Fruit fly (Drosophila melanogaster): ENCODE results near the gene verm.

Gene verm

dm6 chr3L:19700463-19700862, 5.4 kb upstream of the verm start:
- TF ChIP-seq CG11762 (GFP tag; optimal IDR thresholded peaks at IDR 0.05; ENCODE audit: insufficient read depth) = no peak
- TF ChIP-seq Sox14 (GFP tag; optimal IDR thresholded peaks at IDR 0.05) = no peak
- TF ChIP-seq Gug (GFP tag; IDR thresholded peaks at IDR 0.05) = no peak
- no peak for TF ChIP-seq dsx (GFP tag; optimal IDR thresholded peaks at IDR 0.05; ENCODE audit: poor library complexity, severe bottlenecking)
- TF ChIP-seq CG16779 (tag; optimal IDR thresholded peaks at IDR 0.05) = no peak
- TF ChIP-seq Eip78C (GFP tag) = peak; percentile 5
- TF ChIP-seq Sox15 (GFP tag; optimal IDR thresholded peaks at IDR 0.05) = no peak

dm6 chr3L:19699651-19700050, 4.6 kb upstream of the verm start:
- TF ChIP-seq fkh (GFP tag; optimal IDR thresholded peaks at IDR 0.05) (no peak), Sox15 (GFP tag; optimal IDR thresholded peaks at IDR 0.05) (peak; percentile 24), CG10631 (GFP tag; optimal IDR thresholded peaks at IDR 0.05) (peak; percentile 38), Met (GFP tag; optimal IDR thresholded peaks at IDR 0.05) (peak; percentile 47), dsx (GFP tag; optimal IDR thresholded peaks at IDR 0.05; ENCODE audit: poor library complexity, severe bottlenecking) (no peak), Eip93F (GFP tag; optimal IDR thresholded peaks at IDR 0.05) (no peak), Gug (GFP tag; IDR thresholded peaks at IDR 0.05) (no peak), CG8319 (GFP tag; optimal IDR thresholded peaks at IDR 0.05) (peak; percentile 14), Sox14 (GFP tag; optimal IDR thresholded peaks at IDR 0.05) (peak; percentile 49), CG32006 (GFP tag; optimal IDR thresholded peaks at IDR 0.05) (peak; percentile 77), CG11762 (GFP tag; optimal IDR thresholded peaks at IDR 0.05; ENCODE audit: insufficient read depth) (peak; percentile 22), eg (GFP tag; IDR thresholded peaks at IDR 0.05) (peak; percentile 69), CG11902 (GFP tag; optimal IDR thresholded peaks at IDR 0.05) (peak; percentile 54), CG3919 (GFP tag; optimal IDR thresholded peaks at IDR 0.05) (peak; percentile 65), CG6808 (GFP tag; optimal IDR thresholded peaks at IDR 0.05) (peak; percentile 57), CG3032 (tag; optimal IDR thresholded peaks at IDR 0.05) (peak; percentile 25), CG10669 (GFP tag; optimal IDR thresholded peaks at IDR 0.05) (peak; percentile 20), CG6854 (GFP tag; optimal IDR thresholded peaks at IDR 0.05) (no peak), spab (GFP tag; optimal IDR thresholded peaks at IDR 0.05) (peak; percentile 37), Blimp-1 (GFP tag; optimal IDR thresholded peaks at IDR 0.05) (no peak), lz (GFP tag; optimal IDR thresholded peaks at IDR 0.05) (peak; percentile 20), pdm3 (GFP tag; optimal IDR thresholded peaks at IDR 0.05) (peak; percentile 60), achi (GFP tag; optimal IDR thresholded peaks at IDR 0.05) (peak; percentile 45), Hr4 (GFP tag; optimal IDR thresholded peaks at IDR 0.05) (peak; percentile 67), CG15336 (GFP tag; IDR thresholded peaks at IDR 0.05) (peak; percentile 57; the same call in 1 of the 2 replicates), Ets96B (tag; optimal IDR thresholded peaks at IDR 0.05) (no peak), dac (GFP tag; optimal IDR thresholded peaks at IDR 0.05) (no peak), cyc (GFP tag; optimal IDR thresholded peaks at IDR 0.05) (peak; percentile 30), fd59A (GFP tag; optimal IDR thresholded peaks at IDR 0.05) (peak; percentile 28), salr (GFP tag; optimal IDR thresholded peaks at IDR 0.05) (peak in 1 of 2 experiments; percentile 52), OdsH (GFP tag; optimal IDR thresholded peaks at IDR 0.05) (peak; percentile 63), acj6 (GFP tag; optimal IDR thresholded peaks at IDR 0.05) (peak; percentile 39), CG4318 (GFP tag; optimal IDR thresholded peaks at IDR 0.05) (peak; percentile 36), Eip78C (GFP tag) (peak; percentile 91), vri (GFP tag; optimal IDR thresholded peaks at IDR 0.05) (no peak), CG6276 (GFP tag; optimal IDR thresholded peaks at IDR 0.05) (peak; percentile 59), CG16779 (tag; optimal IDR thresholded peaks at IDR 0.05) (no peak), fd85E (GFP tag; optimal IDR thresholded peaks at IDR 0.05) (no peak), Lpt (GFP tag; optimal IDR thresholded peaks at IDR 0.05) (peak; percentile 66), Smox (GFP tag; optimal IDR thresholded peaks at IDR 0.05) (peak; percentile 53), net (GFP tag; optimal IDR thresholded peaks at IDR 0.05) (peak; percentile 65), CG31627 (GFP tag; optimal IDR thresholded peaks at IDR 0.05) (peak; percentile 31), CG34406 (GFP tag; optimal IDR thresholded peaks at IDR 0.05) (peak; percentile 37), CG7368 (GFP tag; optimal IDR thresholded peaks at IDR 0.05) (no peak), CG6163 (GFP tag; IDR thresholded peaks at IDR 0.05) (peak; percentile 75), CG6792 (GFP tag; optimal IDR thresholded peaks at IDR 0.05) (peak; percentile 43), esn (GFP tag; optimal IDR thresholded peaks at IDR 0.05) (peak; percentile 53), Eip75B (GFP tag; optimal IDR thresholded peaks at IDR 0.05) (peak; percentile 66)
